Worm (Caenorhabditis elegans) whole organism, early embryonic: ENCODE results near the gene sup-18.

Experiments
- ama-1 ChIP-seq: fragments of 150-350 bp; optimal IDR thresholded peaks from 2 replicates; lab custom pipeline; 2014
- ceh-36 ChIP-seq: sonication (generic microtip); optimal IDR thresholded peaks from 2 replicates; lab custom pipeline; 2016; ENCODE audit warnings: missing genetic modification characterization, inconsistent platforms, missing compliant biosample characterization
- hmg-4 ChIP-seq: fragments of 200-800 bp; sonication (Bioruptor generic); optimal IDR thresholded peaks from 2 replicates; lab custom pipeline; 2018; ENCODE audit warnings: mild to moderate bottlenecking, missing genetic modification characterization, missing compliant biosample characterization
- tbx-37 ChIP-seq: fragments of 200-800 bp; sonication (Bioruptor generic); conservative IDR thresholded peaks from 2 replicates; pipeline ENCODE4 v1.3.6; 2022; ENCODE audit warnings: missing genetic modification reagents, missing genetic modification characterization, missing compliant biosample characterization

- TF ChIP-seq tbx-37 (GFP tag; lab: Robert Waterston, UW), result no peak
- no peak for TF ChIP-seq hmg-4 (GFP tag; lab: Kevin White, UChicago)
- TF ChIP-seq ceh-36 (tag; lab: Kevin White, UChicago), result no peak
- no peak for TF ChIP-seq ama-1 (lab: Kevin White, UChicago)
Observed at ce11 chrIII:7848173-7848572, 30.5 kb downstream of the sup-18 start.
